Fruit fly (Drosophila melanogaster) ovary, adult (tissue): ENCODE data around the gene CYLD.

Experiments
- CG17801 ChIP-seq: fragments of 200-800 bp; optimal IDR thresholded peaks from 2 replicates; lab custom pipeline; 2019; ENCODE audit warnings: missing biosample characterization, mild to moderate bottlenecking, missing genetic modification characterization, moderate library complexity; ENCODE audit not compliant: partially characterized antibody

CYLD gene

DNA sequence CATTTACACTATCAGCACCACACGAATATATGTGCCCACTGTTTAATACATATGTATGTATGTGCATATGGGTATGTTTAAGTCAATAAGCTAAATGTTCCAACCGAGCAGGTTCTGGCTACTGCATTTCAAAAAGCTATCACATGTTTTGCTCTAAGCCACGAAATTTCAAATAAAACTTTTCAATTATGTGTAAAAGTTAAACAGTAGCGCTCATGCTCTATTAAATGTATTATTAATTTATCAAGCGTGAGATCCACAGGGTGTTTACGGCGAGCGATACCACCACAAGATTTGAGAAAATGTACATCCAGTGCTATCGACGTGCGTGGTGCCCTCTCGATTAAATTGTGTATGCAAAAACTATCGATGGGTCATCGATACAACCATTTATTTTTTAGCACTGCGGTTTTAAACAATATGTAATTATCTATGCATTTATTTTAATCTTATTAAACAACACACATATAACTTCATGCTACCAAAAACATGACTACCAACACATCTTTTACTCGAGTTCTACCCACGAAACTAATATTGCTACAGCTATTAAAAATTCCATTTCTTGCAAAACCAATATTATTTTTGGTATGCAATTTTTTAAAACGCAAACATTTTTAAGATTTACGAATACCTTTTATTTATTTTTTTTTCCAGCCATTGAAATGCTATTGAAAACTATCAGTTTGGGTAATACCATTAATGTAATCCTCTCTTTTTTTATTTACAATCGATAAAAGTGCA lies 38.7 kb downstream of the CYLD start, which contains the start of gene Pten:
Gene Pten (minus strand): TSS at position 300 of the 744 bp plus-strand sequence.
- TF ChIP-seq CG17801 (GFP tag; lab: Kevin White, UChicago): peak; percentile 26

DNA sequence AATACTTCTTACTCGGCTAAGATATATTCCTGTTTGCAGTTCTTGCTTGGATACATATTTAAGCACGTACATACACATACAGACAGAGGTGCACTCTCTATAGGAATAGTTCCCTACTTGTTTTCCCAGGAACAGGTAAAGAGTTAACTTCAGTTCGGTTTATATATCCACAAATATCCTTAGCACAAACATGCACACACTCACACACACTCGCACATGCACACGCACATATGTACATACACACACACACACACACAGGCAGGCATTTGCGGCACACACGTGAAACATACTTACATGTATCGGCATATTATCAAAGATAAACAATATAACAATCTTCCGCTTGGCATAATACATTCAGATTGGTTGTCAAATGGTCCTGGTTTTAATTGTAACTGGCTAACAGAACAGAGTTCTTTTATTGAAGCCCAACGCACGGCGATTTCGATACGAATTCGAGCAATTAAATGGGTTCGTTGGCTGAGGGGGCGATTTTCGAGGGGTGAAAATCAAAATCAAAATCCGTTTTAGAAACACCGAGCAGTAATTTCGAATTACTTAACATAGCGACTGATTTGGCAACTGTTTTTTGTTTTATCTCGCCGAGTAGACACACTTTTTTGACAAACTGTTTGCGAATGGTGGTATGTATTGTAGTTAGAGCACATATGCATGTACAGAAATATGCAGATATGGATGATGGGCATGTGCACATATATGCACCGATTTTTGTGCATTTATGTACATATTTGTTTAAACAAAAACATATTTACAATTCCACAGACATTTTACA lies 39.5 kb downstream of the CYLD start:
- no peak for TF ChIP-seq CG17801 (GFP tag; lab: Kevin White, UChicago)

DNA sequence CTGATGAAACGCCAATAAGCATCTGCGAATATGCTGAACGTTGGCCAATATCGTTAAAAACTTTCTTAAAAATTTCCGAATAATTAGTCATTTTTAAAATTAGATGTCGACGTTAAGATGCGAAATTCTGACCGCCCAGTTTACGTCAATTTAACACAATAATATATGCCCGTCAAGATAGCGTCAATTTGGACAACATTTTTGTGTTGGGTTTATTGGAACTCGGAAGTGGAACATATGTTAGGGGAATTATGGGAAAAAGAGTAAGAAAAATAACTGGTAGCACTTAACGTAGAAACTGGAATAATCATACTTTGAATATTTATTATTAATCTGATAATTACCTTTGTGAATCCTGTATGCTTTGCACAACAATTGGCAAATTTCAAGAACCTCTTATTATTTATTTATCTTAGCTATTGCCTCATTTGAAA lies 43.9 kb downstream of the CYLD start, which contains the start of gene CG5676:
Gene CG5676 (minus strand): TSS at position 167 of the 434 bp plus-strand sequence.
- TF ChIP-seq CG17801 (GFP tag; lab: Kevin White, UChicago): peak; percentile 11

- TF ChIP-seq CG17801 (GFP tag; lab: Kevin White, UChicago): no peak
These were observed 48.1 kb downstream of the CYLD start, which contains the start of gene Ror for dm6 chr2L:10251592-10251991. Ror (plus strand) TSS chr2L:10251843.

DNA sequence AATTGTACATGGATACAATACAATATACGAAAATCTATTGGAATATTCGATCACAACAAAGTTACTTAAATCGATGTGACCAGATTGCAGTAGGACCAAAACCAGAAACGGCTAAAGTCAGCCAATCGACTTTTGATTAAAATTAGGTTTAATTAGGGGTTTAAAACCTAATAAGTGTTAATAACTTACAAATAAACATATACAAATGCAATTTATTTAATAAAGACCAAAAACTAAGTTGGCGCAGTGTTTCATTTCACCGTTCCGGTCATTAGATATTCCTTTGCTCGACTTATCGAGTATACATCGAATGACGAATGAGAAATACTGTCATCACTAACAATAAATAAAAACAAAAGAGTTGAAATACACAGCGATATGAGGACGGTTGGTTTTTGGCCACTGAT lies 49.2 kb downstream of the CYLD start, which contains the start of the genes bsk and CG31717:
Gene bsk (minus strand): TSS at position 61 of the 407 bp plus-strand sequence.
Gene CG31717 (plus strand): TSS at position 297 of the 407 bp plus-strand sequence.
- TF ChIP-seq CG17801 (GFP tag; lab: Kevin White, UChicago): peak; percentile 51

DNA sequence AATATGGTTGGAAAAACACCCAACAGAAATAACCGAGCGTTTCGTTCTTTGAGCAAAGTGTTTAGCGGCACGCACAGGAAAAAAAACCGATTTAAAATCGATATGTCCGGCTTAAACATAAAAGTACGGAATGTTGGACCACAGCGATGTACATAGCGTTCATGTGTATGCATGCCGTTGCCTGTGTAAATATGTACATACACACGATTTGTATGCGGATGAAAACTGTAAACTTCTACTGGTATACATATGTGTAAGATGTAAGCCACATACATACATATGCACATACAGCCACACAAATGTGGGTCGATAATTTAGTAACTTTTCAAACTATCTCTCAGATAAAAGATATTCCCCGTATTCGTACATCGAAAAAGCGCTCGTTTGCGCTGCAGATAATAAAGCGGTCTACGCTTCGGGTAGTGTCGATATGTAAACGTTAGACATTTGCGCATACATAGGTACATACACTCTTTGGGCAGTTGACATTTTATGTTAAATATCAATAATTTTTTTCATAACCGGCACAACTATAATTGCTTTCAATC lies 49.9 kb downstream of the CYLD start:
- no peak for TF ChIP-seq CG17801 (GFP tag; lab: Kevin White, UChicago)

dm6 chr2L:10246785-10247190 lies 52.9 kb downstream of the CYLD start, which contains the start of gene chico:
chico (minus strand) TSS chr2L:10247078.
- TF ChIP-seq CG17801 (GFP tag; lab: Kevin White, UChicago): no peak
